Worm (Caenorhabditis elegans) whole organism, L1 larva: ENCODE data around the gene T10B5.4.
A peak's percentile ranks its signal among the peaks of the same experiment; 100 is the strongest.

ENCODE experiments used
- C16A3.4 ChIP-seq: fragments of 150-350 bp; optimal IDR thresholded peaks from 2 replicates; lab custom pipeline; 2014; ENCODE audit warnings: missing biosample characterization, missing genetic modification characterization
- C34B4.2 ChIP-seq: sonication (generic microtip); optimal IDR thresholded peaks from 2 replicates; lab custom pipeline; 2017; ENCODE audit warnings: mild to moderate bottlenecking, missing genetic modification characterization, missing compliant biosample characterization
- Y116A8C.19 ChIP-seq: sonication (generic microtip); optimal IDR thresholded peaks from 2 replicates; lab custom pipeline; 2016; ENCODE audit warnings: missing compliant biosample characterization, missing genetic modification characterization, borderline replicate concordance
- alr-1 ChIP-seq: fragments of 200-800 bp; sonication (Bioruptor generic); optimal IDR thresholded peaks from 2 replicates; lab custom pipeline; 2018; ENCODE audit warnings: borderline replicate concordance, mild to moderate bottlenecking, missing genetic modification characterization, missing compliant biosample characterization
- blmp-1 ChIP-seq: fragments of 150-350 bp; optimal IDR thresholded peaks from 2 replicates; lab custom pipeline; 2014; ENCODE audit warnings: missing biosample characterization, missing genetic modification characterization
- ceh-63 ChIP-seq: fragments of 200-800 bp; sonication (Bioruptor generic); optimal IDR thresholded peaks from 2 replicates; lab custom pipeline; 2018; ENCODE audit warnings: mild to moderate bottlenecking, missing genetic modification characterization, missing compliant biosample characterization
- ceh-82 ChIP-seq, 3 experiments: fragments of 150-350 bp in 1 of 3; sonication (generic microtip) in 2 of 3; optimal IDR thresholded peaks; 2 replicates each; lab custom pipeline; 2014 to 2017; ENCODE audit warnings: missing biosample characterization in 3 of 3, missing genetic modification characterization in 3 of 3
- ceh-88 ChIP-seq: fragments of 200-800 bp; sonication (Bioruptor generic); IDR thresholded peaks from 2 replicates; pipeline ENCODE4 v1.3.6; 2022; ENCODE audit warnings: missing genetic modification characterization, missing compliant biosample characterization
- ceh-90 ChIP-seq: sonication (generic microtip); optimal IDR thresholded peaks from 2 replicates; lab custom pipeline; 2016; ENCODE audit warnings: missing genetic modification characterization, missing compliant biosample characterization
- dpl-1 ChIP-seq, 3 experiments: fragments of 150-350 bp in 2 of 3; sonication (generic microtip) in 1 of 3; optimal IDR thresholded peaks; 2 replicates each; lab custom pipeline; 2014 to 2017; ENCODE audit warnings: missing biosample characterization in 3 of 3, missing genetic modification characterization in 3 of 3, missing genetic modification reagents in 3 of 3
- dsc-1 ChIP-seq: sonication (generic microtip); optimal IDR thresholded peaks from 2 replicates; lab custom pipeline; 2016; ENCODE audit warnings: mild to moderate bottlenecking, missing genetic modification characterization, missing compliant biosample characterization
- efl-1 ChIP-seq, 4 experiments: fragments of 150-350 bp; optimal IDR thresholded peaks in 3 of 4; peaks in 1 of 4; 1 replicate in 1 of 4; 2 replicates in 3 of 4; lab custom pipeline; 2014; ENCODE audit warnings: missing biosample characterization in 2 of 4, missing genetic modification characterization in 2 of 4, missing genetic modification reagents in 2 of 4
- egl-27 ChIP-seq, 2 experiments: fragments of 150-350 bp in 1 of 2; sonication (generic microtip); optimal IDR thresholded peaks; 3 replicates each; lab custom pipeline; 2017 to 2018; ENCODE audit warnings: missing biosample characterization in 2 of 2, missing genetic modification characterization in 2 of 2, missing genetic modification reagents in 2 of 2
- fkh-8 ChIP-seq: sonication (generic microtip); optimal IDR thresholded peaks from 2 replicates; lab custom pipeline; 2016; ENCODE audit warnings: mild to moderate bottlenecking, missing genetic modification characterization, missing compliant biosample characterization
- fos-1 ChIP-seq: fragments of 150-350 bp; optimal IDR thresholded peaks from 2 replicates; lab custom pipeline; 2014; ENCODE audit warnings: missing biosample characterization, missing genetic modification characterization
- grh-1 ChIP-seq: fragments of 200-800 bp; sonication (Bioruptor generic); IDR thresholded peaks from 2 replicates; pipeline ENCODE4 v1.3.6; 2022; ENCODE audit warnings: missing genetic modification reagents, missing genetic modification characterization, missing compliant biosample characterization
- hlh-17 ChIP-seq: fragments of 200-800 bp; sonication (Bioruptor generic); optimal IDR thresholded peaks from 2 replicates; lab custom pipeline; 2018; ENCODE audit warnings: missing genetic modification characterization, mild to moderate bottlenecking, missing compliant biosample characterization, moderate library complexity, borderline replicate concordance
- hlh-4 ChIP-seq: sonication (generic microtip); optimal IDR thresholded peaks from 2 replicates; lab custom pipeline; 2016; ENCODE audit warnings: mild to moderate bottlenecking, missing genetic modification characterization, missing compliant biosample characterization
- hpl-2 ChIP-seq: fragments of 150-350 bp; optimal IDR thresholded peaks from 2 replicates; lab custom pipeline; 2014; ENCODE audit warnings: missing biosample characterization, missing genetic modification reagents, missing genetic modification characterization
- jun-1 ChIP-seq: fragments of 150-350 bp; optimal IDR thresholded peaks from 2 replicates; lab custom pipeline; 2014; ENCODE audit warnings: missing biosample characterization, missing genetic modification reagents, missing genetic modification characterization
- lin-13 ChIP-seq: fragments of 150-350 bp; optimal IDR thresholded peaks from 2 replicates; lab custom pipeline; 2014; ENCODE audit warnings: missing biosample characterization, missing genetic modification reagents, missing genetic modification characterization
- lin-35 ChIP-seq, 2 experiments: fragments of 150-350 bp; optimal IDR thresholded peaks; 2 replicates each; lab custom pipeline; 2014; ENCODE audit warnings: missing biosample characterization in 2 of 2, missing genetic modification characterization in 2 of 2, missing genetic modification reagents in 2 of 2
- lsy-2 ChIP-seq, 2 experiments: fragments of 150-350 bp; optimal IDR thresholded peaks; 2 replicates each; lab custom pipeline; 2014; ENCODE audit warnings: missing biosample characterization in 2 of 2, missing genetic modification characterization in 2 of 2
- mep-1 ChIP-seq: fragments of 150-350 bp; optimal IDR thresholded peaks from 2 replicates; lab custom pipeline; 2014; ENCODE audit warnings: missing biosample characterization, missing genetic modification characterization
- nhr-19 ChIP-seq: fragments of 200-800 bp; sonication (Bioruptor generic); conservative IDR thresholded peaks from 2 replicates; pipeline ENCODE4 v1.3.6; 2022; ENCODE audit warnings: missing genetic modification characterization, missing compliant biosample characterization
- nhr-20 ChIP-seq: sonication (generic microtip); optimal IDR thresholded peaks from 2 replicates; lab custom pipeline; 2016; ENCODE audit warnings: mild to moderate bottlenecking, missing genetic modification characterization, missing compliant biosample characterization
- nhr-28 ChIP-seq: fragments of 150-350 bp; optimal IDR thresholded peaks from 2 replicates; lab custom pipeline; 2014; ENCODE audit warnings: missing biosample characterization, missing genetic modification characterization
- nhr-47 ChIP-seq: sonication (generic microtip); optimal IDR thresholded peaks from 2 replicates; lab custom pipeline; 2016; ENCODE audit warnings: mild to moderate bottlenecking, missing genetic modification characterization, moderate library complexity, missing compliant biosample characterization
- nhr-76 ChIP-seq: sonication (generic microtip); optimal IDR thresholded peaks from 2 replicates; lab custom pipeline; 2017; ENCODE audit warnings: missing biosample characterization, missing genetic modification characterization
- nhr-84 ChIP-seq: sonication (generic microtip); optimal IDR thresholded peaks from 2 replicates; lab custom pipeline; 2017; ENCODE audit warnings: missing biosample characterization, missing genetic modification characterization
- nhr-85 ChIP-seq: sonication (generic microtip); peaks from one replicate; lab custom pipeline; 2016; ENCODE audit warnings: missing genetic modification characterization, inconsistent platforms, missing compliant biosample characterization
- nhr-90 ChIP-seq: sonication (generic microtip); optimal IDR thresholded peaks from 2 replicates; lab custom pipeline; 2016; ENCODE audit warnings: mild to moderate bottlenecking, missing genetic modification characterization, missing compliant biosample characterization; ENCODE audit not compliant: poor library complexity
- pag-3 ChIP-seq: sonication (generic microtip); optimal IDR thresholded peaks from 2 replicates; lab custom pipeline; 2017; ENCODE audit warnings: missing genetic modification characterization, mild to moderate bottlenecking, missing compliant biosample characterization, antibody characterized with exemption, borderline replicate concordance; ENCODE audit not compliant: insufficient read depth
- pax-3 ChIP-seq: fragments of 200-800 bp; sonication (Bioruptor generic); optimal IDR thresholded peaks from 2 replicates; lab custom pipeline; 2018; ENCODE audit warnings: mild to moderate bottlenecking, missing genetic modification characterization, moderate library complexity, missing compliant biosample characterization
- pqm-1 ChIP-seq: sonication (generic microtip); optimal IDR thresholded peaks from 3 replicates; lab custom pipeline; 2017; ENCODE audit warnings: missing biosample characterization, missing genetic modification characterization
- rnt-1 ChIP-seq: sonication (generic microtip); optimal IDR thresholded peaks from 2 replicates; lab custom pipeline; 2016; ENCODE audit warnings: mild to moderate bottlenecking, missing genetic modification characterization, moderate library complexity, missing compliant biosample characterization
- skn-1 ChIP-seq: fragments of 150-350 bp; optimal IDR thresholded peaks from 2 replicates; lab custom pipeline; 2014; ENCODE audit warnings: missing biosample characterization, missing genetic modification characterization
- snu-23 ChIP-seq: sonication (generic microtip); optimal IDR thresholded peaks from 2 replicates; lab custom pipeline; 2016; ENCODE audit warnings: missing genetic modification characterization, missing compliant biosample characterization
- sox-4 ChIP-seq: sonication (generic microtip); optimal IDR thresholded peaks from 2 replicates; lab custom pipeline; 2016; ENCODE audit warnings: missing genetic modification characterization, missing compliant biosample characterization
- swsn-7 ChIP-seq: sonication (generic microtip); optimal IDR thresholded peaks from 2 replicates; lab custom pipeline; 2016; ENCODE audit warnings: missing genetic modification characterization, missing compliant biosample characterization
- tbx-2 ChIP-seq: sonication (generic microtip); optimal IDR thresholded peaks from 2 replicates; lab custom pipeline; 2016; ENCODE audit warnings: missing genetic modification characterization, missing compliant biosample characterization
- unc-130 ChIP-seq: fragments of 150-350 bp; optimal IDR thresholded peaks from 2 replicates; lab custom pipeline; 2017; ENCODE audit warnings: missing biosample characterization, missing genetic modification characterization, inconsistent platforms
- unc-86 ChIP-seq: sonication (generic microtip); optimal IDR thresholded peaks from 2 replicates; lab custom pipeline; 2016; ENCODE audit warnings: missing genetic modification characterization, missing compliant biosample characterization
- vab-15 ChIP-seq: sonication (generic microtip); optimal IDR thresholded peaks from 2 replicates; lab custom pipeline; 2017; ENCODE audit warnings: missing genotype, mild to moderate bottlenecking, missing genetic modification characterization, missing compliant biosample characterization
- xbp-1 ChIP-seq: sonication (generic microtip); optimal IDR thresholded peaks from 2 replicates; lab custom pipeline; 2016; ENCODE audit warnings: missing genetic modification characterization, missing compliant biosample characterization
- zip-4 ChIP-seq: fragments of 200-800 bp; sonication (Bioruptor generic); optimal IDR thresholded peaks from 2 replicates; lab custom pipeline; 2018; ENCODE audit warnings: mild to moderate bottlenecking, missing genetic modification characterization, moderate library complexity, missing compliant biosample characterization
- ztf-4 ChIP-seq: fragments of 150-350 bp; optimal IDR thresholded peaks from 2 replicates; lab custom pipeline; 2014; ENCODE audit warnings: missing biosample characterization, missing genetic modification characterization

Gene T10B5.4

DNA sequence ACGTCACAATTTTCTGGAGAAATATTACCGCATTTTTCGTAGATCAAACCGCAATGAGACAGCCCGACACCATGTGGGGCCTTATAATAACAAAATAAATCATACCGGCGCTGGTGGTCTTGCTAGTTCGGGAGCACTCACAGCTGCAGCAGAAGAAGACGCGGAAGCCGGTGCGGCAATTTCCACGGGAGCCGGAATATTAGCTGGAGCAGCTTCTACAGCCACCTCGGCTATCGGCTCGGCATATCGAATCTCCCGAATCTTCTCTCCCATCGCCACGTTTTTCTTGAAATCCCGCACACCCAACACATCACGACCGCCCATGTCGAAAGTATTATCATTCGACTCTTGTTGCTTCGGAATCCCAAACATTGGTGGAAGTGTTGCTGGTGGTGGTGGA, 47.1 kb downstream of the T10B5.4 start:
- no peak for TF ChIP-seq ztf-4 (tag; lab: Kevin White, UChicago)
- TF ChIP-seq alr-1 (tag; lab: Kevin White, UChicago), result no peak
- no peak for TF ChIP-seq fkh-8 (tag; lab: Kevin White, UChicago)
- TF ChIP-seq nhr-90, result no peak

DNA sequence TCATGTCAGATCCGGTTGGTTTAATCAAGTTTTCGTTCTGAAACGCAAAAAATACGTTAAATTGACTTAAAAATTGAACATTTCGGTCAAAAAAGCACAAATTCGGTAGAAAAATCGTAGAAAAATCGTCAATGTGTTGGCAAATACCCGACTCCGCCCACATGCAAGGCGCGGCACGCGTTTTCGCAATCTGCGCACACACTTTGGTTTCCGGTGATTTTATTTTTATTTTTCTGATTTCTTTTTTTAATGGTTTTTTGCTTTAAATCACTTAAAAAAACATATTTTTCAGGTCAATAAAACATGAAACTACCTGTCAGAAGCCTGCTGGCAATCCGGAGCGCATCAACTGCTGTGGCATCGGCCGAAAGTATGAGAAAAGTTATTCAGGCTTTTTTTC, 50.3 kb downstream of the T10B5.4 start, which contains the start of the genes gly-7 and mrpl-39:
TSS of gene gly-7 (minus strand) at position 37 of the 400 bp plus-strand sequence.
TSS of gene mrpl-39 (plus strand) at position 293 of the 400 bp plus-strand sequence.
- no peak for TF ChIP-seq jun-1 (tag; lab: Kevin White, UChicago)
- no peak for TF ChIP-seq egl-27 (tag; optimal IDR thresholded peaks at IDR 0.05; lab: Kevin White, UChicago)
- peak; percentile 20 for TF ChIP-seq unc-130 (tag; lab: Kevin White, UChicago)
- TF ChIP-seq lin-35 (GFP tag; optimal IDR thresholded peaks at IDR 0.05; lab: Kevin White, UChicago), result peak; percentile 15 to 52
- TF ChIP-seq ceh-82 (tag; optimal IDR thresholded peaks at IDR 0.05; lab: Kevin White, UChicago), result peak in 1 of 3 experiments; percentile 27
- peak; percentile 6 for TF ChIP-seq nhr-85
- no peak for TF ChIP-seq hlh-4 (tag; lab: Kevin White, UChicago)
- no peak for TF ChIP-seq ceh-63 (GFP tag; lab: Kevin White, UChicago)
- peak; percentile 11 for TF ChIP-seq C16A3.4 (tag; lab: Kevin White, UChicago)
- TF ChIP-seq nhr-47 (tag; lab: Kevin White, UChicago), result peak; percentile 33
- peak; percentile 2 for TF ChIP-seq nhr-90
- peak; percentile 21 to 52 for TF ChIP-seq efl-1 (optimal IDR thresholded peaks at IDR 0.05; lab: Kevin White, UChicago)
- TF ChIP-seq efl-1 (GFP tag; optimal IDR thresholded peaks at IDR 0.05 in 1 of 2; lab: Kevin White, UChicago), result peak; percentile 45 to 93
- no peak for TF ChIP-seq pax-3 (tag; lab: Kevin White, UChicago)
- peak; percentile 48 for TF ChIP-seq snu-23
- TF ChIP-seq vab-15 (tag; lab: Kevin White, UChicago), result no peak
- peak; percentile 53 for TF ChIP-seq rnt-1 (tag; lab: Kevin White, UChicago)
- no peak for TF ChIP-seq mep-1
- no peak for TF ChIP-seq C34B4.2
- TF ChIP-seq blmp-1, result no peak
- peak; percentile 21 for TF ChIP-seq dsc-1
- peak in 2 of 3 experiments; percentile 34 to 48 for TF ChIP-seq dpl-1 (GFP tag; optimal IDR thresholded peaks at IDR 0.05; lab: Kevin White, UChicago)
- TF ChIP-seq nhr-20, result peak; percentile 30
- no peak for TF ChIP-seq ceh-88 (GFP tag; lab: Robert Waterston, UW)
- TF ChIP-seq tbx-2, result peak; percentile 32
- TF ChIP-seq skn-1 (tag; lab: Kevin White, UChicago), result peak; percentile 34
- no peak for TF ChIP-seq alr-1 (tag; lab: Kevin White, UChicago)
- TF ChIP-seq Y116A8C.19 (tag; lab: Kevin White, UChicago), result no peak
- TF ChIP-seq fos-1 (tag; lab: Kevin White, UChicago), result no peak
- peak; percentile 28 for TF ChIP-seq xbp-1 (tag; lab: Kevin White, UChicago)
- peak in 1 of 2 experiments; percentile 27 for TF ChIP-seq lsy-2 (tag; optimal IDR thresholded peaks at IDR 0.05; lab: Kevin White, UChicago)
- peak; percentile 11 for TF ChIP-seq swsn-7 (tag; lab: Kevin White, UChicago)
- TF ChIP-seq pag-3 (tag; lab: Kevin White, UChicago), result no peak
- TF ChIP-seq, all 84 proteins: peak for 18

DNA sequence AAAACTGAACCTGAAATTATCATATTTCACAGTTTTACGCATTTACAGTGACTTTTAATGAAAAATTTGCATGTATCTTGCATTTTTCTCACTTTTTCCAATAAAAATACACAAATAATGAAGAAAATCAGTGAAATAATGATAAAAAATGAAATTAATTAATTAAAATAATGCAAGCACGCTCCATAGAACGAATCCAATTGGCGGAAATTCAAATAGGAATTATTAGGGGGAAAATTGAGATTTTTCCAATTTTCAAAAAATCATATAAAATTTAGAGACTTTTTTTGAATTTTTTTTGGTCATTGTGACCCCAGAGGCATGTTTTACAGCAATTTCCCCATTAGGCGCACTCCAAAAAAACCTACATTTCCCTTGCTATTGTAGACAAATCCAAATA, 50.9 kb downstream of the T10B5.4 start:
- peak in 1 of 2 experiments; percentile 1 for TF ChIP-seq lin-35 (GFP tag; optimal IDR thresholded peaks at IDR 0.05; lab: Kevin White, UChicago)
- no peak for TF ChIP-seq hlh-17
- TF ChIP-seq nhr-19 (GFP tag; lab: Robert Waterston, UW), result no peak
- TF ChIP-seq efl-1 (optimal IDR thresholded peaks at IDR 0.05; lab: Kevin White, UChicago), result peak in 1 of 2 experiments; percentile 2
- peak; percentile 35 to 94 for TF ChIP-seq efl-1 (GFP tag; optimal IDR thresholded peaks at IDR 0.05 in 1 of 2; lab: Kevin White, UChicago)
- no peak for TF ChIP-seq fkh-8 (tag; lab: Kevin White, UChicago)
- no peak for TF ChIP-seq swsn-7 (tag; lab: Kevin White, UChicago)
- no peak for TF ChIP-seq sox-4 (tag; lab: Kevin White, UChicago)
- TF ChIP-seq nhr-76 (tag; lab: Kevin White, UChicago), result no peak
- TF ChIP-seq jun-1 (tag; lab: Kevin White, UChicago), result no peak
- no peak for TF ChIP-seq vab-15 (tag; lab: Kevin White, UChicago)
- TF ChIP-seq hpl-2, result no peak
- TF ChIP-seq lin-13 (GFP tag; lab: Kevin White, UChicago), result no peak
- no peak for TF ChIP-seq C16A3.4 (tag; lab: Kevin White, UChicago)
- TF ChIP-seq nhr-28 (tag; lab: Kevin White, UChicago), result no peak
- TF ChIP-seq nhr-84 (tag; lab: Kevin White, UChicago), result no peak
- no peak for TF ChIP-seq pqm-1
- TF ChIP-seq unc-86, result no peak
- TF ChIP-seq grh-1 (GFP tag; lab: Robert Waterston, UW), result no peak
- TF ChIP-seq dpl-1 (GFP tag; optimal IDR thresholded peaks at IDR 0.05; lab: Kevin White, UChicago), result peak in 1 of 3 experiments; percentile 2
- TF ChIP-seq zip-4 (GFP tag; lab: Kevin White, UChicago), result no peak
- TF ChIP-seq fos-1 (tag; lab: Kevin White, UChicago), result no peak
- no peak for TF ChIP-seq ceh-90 (tag; lab: Kevin White, UChicago)
